Worm (Caenorhabditis elegans) whole organism, L2 larva: ENCODE results near the gene F36H12.10.

Experiments
- ceh-16 ChIP-seq: fragments of 150-350 bp; optimal IDR thresholded peaks from 2 replicates; lab custom pipeline; 2014; ENCODE audit warnings: missing biosample characterization, missing genetic modification characterization
- elt-1 ChIP-seq: fragments of 150-350 bp; optimal IDR thresholded peaks from 2 replicates; lab custom pipeline; 2014; ENCODE audit warnings: missing biosample characterization, missing genetic modification characterization
- elt-3 ChIP-seq: sonication (generic microtip); optimal IDR thresholded peaks from 2 replicates; lab custom pipeline; 2017; ENCODE audit warnings: missing biosample characterization, missing genetic modification characterization
- nhr-23 ChIP-seq: fragments of 150-350 bp; optimal IDR thresholded peaks from 2 replicates; lab custom pipeline; 2014; ENCODE audit warnings: missing biosample characterization, missing genetic modification reagents, missing genetic modification characterization
- nhr-237 ChIP-seq: fragments of 150-350 bp; optimal IDR thresholded peaks from 2 replicates; lab custom pipeline; 2014; ENCODE audit warnings: missing biosample characterization, missing genetic modification characterization
- nhr-25 ChIP-seq: fragments of 150-350 bp; sonication (generic microtip); optimal IDR thresholded peaks from 3 replicates; lab custom pipeline; 2014; ENCODE audit warnings: missing biosample characterization, missing genetic modification characterization
- sma-9 ChIP-seq, 2 experiments: fragments of 150-350 bp in 1 of 2; sonication (generic microtip) in 1 of 2; optimal IDR thresholded peaks; 2 replicates each; lab custom pipeline; 2014 to 2016; ENCODE audit warnings: missing genetic modification characterization in 2 of 2, mild to moderate bottlenecking in 1 of 2, missing biosample characterization in 1 of 2, missing compliant biosample characterization in 1 of 2, missing genetic modification reagents in 1 of 2, moderate library complexity in 1 of 2

F36H12.10 gene

ce11 chrIV:5206716-5207115 lies 47.9 kb downstream of the F36H12.10 start:
- TF ChIP-seq elt-3 (no peak), nhr-23 (no peak)

- TF ChIP-seq nhr-237 (tag; lab: Kevin White, UChicago) (no peak), ceh-16 (tag; lab: Kevin White, UChicago) (no peak), nhr-25 (tag; lab: Kevin White, UChicago) (no peak), elt-1 (no peak), sma-9 (GFP tag; optimal IDR thresholded peaks at IDR 0.05; lab: Kevin White, UChicago) (no peak), sma-9 (tag; optimal IDR thresholded peaks at IDR 0.05; lab: Kevin White, UChicago) (no peak)
These were observed 50.0 kb downstream of the F36H12.10 start, which contains the start of gene tni-4 for ce11 chrIV:5204573-5204972. tni-4 (plus strand) TSS chrIV:5204591.
